Worm (Caenorhabditis elegans): ENCODE data around the gene F35F10.1.

ce11 chrV:3333334-3333733, 17.2 kb downstream of the F35F10.1 start, which contains the start of gene C17B7.5:
- TF ChIP-seq B0310.2 (tag; optimal IDR thresholded peaks at IDR 0.05) (no peak), ama-1 (optimal IDR thresholded peaks at IDR 0.05) (no peak), aly-1 (tag; optimal IDR thresholded peaks at IDR 0.05) (no peak)

Data from whole organism, early embryonic.